Worm (Caenorhabditis elegans): Measurements from ENCODE around the gene srpa-68.
A peak's percentile ranks its signal among the peaks of the same experiment; 100 is the strongest.

Gene srpa-68

DNA sequence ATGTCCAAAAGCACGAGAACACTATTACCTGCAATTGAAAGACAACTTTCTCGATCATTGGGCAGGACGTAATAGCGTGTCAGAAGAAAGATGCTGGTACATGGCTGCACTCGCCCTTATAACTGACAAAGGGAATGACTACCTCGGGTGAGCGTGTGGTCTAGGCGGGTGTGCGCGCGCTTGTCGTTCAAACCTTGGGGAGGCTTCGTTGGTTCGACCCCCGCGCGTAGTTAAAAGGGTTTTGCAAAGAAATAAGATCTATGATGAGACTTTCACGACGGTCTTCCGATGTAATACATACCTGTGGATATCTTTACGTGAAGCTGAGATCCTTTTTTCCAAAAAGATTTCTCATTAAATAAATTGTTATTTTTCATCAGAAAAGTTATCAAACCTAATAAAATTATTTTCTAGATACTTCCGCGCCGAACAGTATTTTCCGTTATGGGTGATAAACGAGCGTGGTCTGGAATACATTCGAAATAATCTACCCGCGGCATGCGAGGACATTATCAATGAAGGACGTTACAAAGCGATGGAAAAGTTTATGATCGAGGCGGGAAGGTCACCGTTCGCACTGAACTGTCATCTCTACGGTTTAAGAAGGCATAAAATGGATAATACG is 12.1 kb upstream of the srpa-68 start (continued):
- peak; percentile 70 for TF ChIP-seq nfya-1 (tag; optimal IDR thresholded peaks at IDR 0.05; ENCODE audit: insufficient read depth)

DNA sequence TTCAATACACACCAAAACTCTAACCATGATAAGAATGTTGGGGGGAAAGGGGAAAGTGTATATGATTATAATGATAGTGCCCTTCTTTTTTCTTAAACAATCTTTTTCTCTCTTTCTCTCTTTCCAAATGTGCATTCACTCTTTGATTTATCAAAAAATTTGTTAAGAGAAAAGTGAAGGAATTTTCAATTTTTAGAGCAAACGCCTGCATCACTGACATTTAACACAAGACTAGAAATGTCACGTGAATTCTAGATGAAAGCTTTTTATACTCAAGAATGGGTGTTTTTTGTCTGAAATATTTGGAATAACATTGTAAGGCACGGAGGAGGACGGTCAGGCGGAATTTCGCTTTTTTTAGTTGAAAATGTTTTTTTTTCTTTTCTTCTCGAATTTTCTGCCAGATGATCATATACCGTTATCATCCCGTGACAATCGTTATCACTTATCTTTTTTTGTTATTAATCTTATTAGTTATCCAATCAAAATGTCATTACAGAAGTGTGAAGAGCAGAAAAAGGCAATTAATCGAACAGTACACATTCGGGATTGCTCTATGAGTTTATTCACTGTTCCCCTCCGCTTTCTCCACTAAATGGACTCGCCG is 10.6 kb upstream of the srpa-68 start, which contains the start of the genes frm-7 and F55C5.17:
Gene frm-7, plus strand, starts transcription at position 500 of the 607 bp plus-strand sequence.
Gene F55C5.17, plus strand, starts transcription at position 557 of the 607 bp plus-strand sequence.
- TF ChIP-seq pqm-1 (tag; optimal IDR thresholded peaks at IDR 0.05) (peak; percentile 63), pha-4 (tag; optimal IDR thresholded peaks at IDR 0.05) (peak; percentile 12), nhr-77 (tag; optimal IDR thresholded peaks at IDR 0.05) (no peak), fos-1 (tag; optimal IDR thresholded peaks at IDR 0.05) (no peak), lin-15B (tag; optimal IDR thresholded peaks at IDR 0.05) (no peak), aly-2 (tag; optimal IDR thresholded peaks at IDR 0.05) (no peak), nhr-12 (tag; optimal IDR thresholded peaks at IDR 0.05) (no peak), lsy-12 (tag; optimal IDR thresholded peaks at IDR 0.05) (no peak), lin-39 (tag; optimal IDR thresholded peaks at IDR 0.05) (no peak), elt-2 (tag; optimal IDR thresholded peaks at IDR 0.05) (peak; percentile 90), unc-39 (tag; optimal IDR thresholded peaks at IDR 0.05) (no peak)

- TF ChIP-seq pqm-1 (tag; optimal IDR thresholded peaks at IDR 0.05) (peak; percentile 13), pha-4 (tag; optimal IDR thresholded peaks at IDR 0.05) (peak; percentile 73), egl-5 (tag; optimal IDR thresholded peaks at IDR 0.05) (no peak), nhr-67 (tag; optimal IDR thresholded peaks at IDR 0.05) (no peak), nhr-25 (tag; optimal IDR thresholded peaks at IDR 0.05) (peak; percentile 6), nfya-1 (tag; optimal IDR thresholded peaks at IDR 0.05; ENCODE audit: insufficient read depth) (no peak), fos-1 (tag; optimal IDR thresholded peaks at IDR 0.05) (no peak), elt-3 (tag; optimal IDR thresholded peaks at IDR 0.05) (no peak), nhr-28 (tag; optimal IDR thresholded peaks at IDR 0.05) (no peak), nhr-43 (tag; optimal IDR thresholded peaks at IDR 0.05; ENCODE audit: poor library complexity, severe bottlenecking) (no peak), lin-39 (tag; optimal IDR thresholded peaks at IDR 0.05) (no peak), snpc-4 (tag; optimal IDR thresholded peaks at IDR 0.05) (no peak), ama-1 (optimal IDR thresholded peaks at IDR 0.05) (peak; percentile 3), elt-2 (tag; optimal IDR thresholded peaks at IDR 0.05) (peak; percentile 75), ceh-16 (tag; optimal IDR thresholded peaks at IDR 0.05) (no peak), sea-2 (GFP tag; optimal IDR thresholded peaks at IDR 0.05) (no peak), nhr-23 (tag; optimal IDR thresholded peaks at IDR 0.05) (peak; percentile 24), nhr-11 (tag; optimal IDR thresholded peaks at IDR 0.05) (no peak), ZK546.5 (tag; optimal IDR thresholded peaks at IDR 0.05) (no peak), unc-39 (tag; optimal IDR thresholded peaks at IDR 0.05) (no peak), nhr-12 (tag; optimal IDR thresholded peaks at IDR 0.05) (no peak)
Measured at ce11 chrV:12300780-12301460, 9.5 kb upstream of the srpa-68 start.

ce11 chrV:12300166-12300565 is 8.7 kb upstream of the srpa-68 start:
- TF ChIP-seq egl-5 (tag; optimal IDR thresholded peaks at IDR 0.05), result no peak
- no peak for TF ChIP-seq eor-1 (tag; optimal IDR thresholded peaks at IDR 0.05)
- TF ChIP-seq elt-3 (tag; optimal IDR thresholded peaks at IDR 0.05), result peak in 1 of 3 experiments; percentile 56
- no peak for TF ChIP-seq ztf-11 (tag; optimal IDR thresholded peaks at IDR 0.05)
- peak; percentile 91 for TF ChIP-seq pha-4 (tag; optimal IDR thresholded peaks at IDR 0.05)
- TF ChIP-seq fkh-2 (tag; optimal IDR thresholded peaks at IDR 0.05), result no peak
- peak; percentile 17 for TF ChIP-seq R02D3.7 (tag; optimal IDR thresholded peaks at IDR 0.05)
- peak; percentile 58 for TF ChIP-seq ceh-28 (tag; optimal IDR thresholded peaks at IDR 0.05)
- TF ChIP-seq nfya-1 (tag; optimal IDR thresholded peaks at IDR 0.05; ENCODE audit: insufficient read depth), result peak; percentile 50
- peak; percentile 47 for TF ChIP-seq ztf-4 (tag; optimal IDR thresholded peaks at IDR 0.05)
- TF ChIP-seq pqm-1 (tag; optimal IDR thresholded peaks at IDR 0.05), result peak; percentile 45
- TF ChIP-seq hmg-11 (tag; optimal IDR thresholded peaks at IDR 0.05), result no peak
- TF ChIP-seq elt-1 (tag; optimal IDR thresholded peaks at IDR 0.05), result peak; percentile 43
- TF ChIP-seq egl-27 (tag; optimal IDR thresholded peaks at IDR 0.05), result peak; percentile 42
- peak; percentile 20 for TF ChIP-seq nhr-43 (tag; optimal IDR thresholded peaks at IDR 0.05; ENCODE audit: poor library complexity, severe bottlenecking)
- TF ChIP-seq mdl-1 (tag; optimal IDR thresholded peaks at IDR 0.05), result peak; percentile 25
- peak; percentile 74 for TF ChIP-seq elt-2 (tag; optimal IDR thresholded peaks at IDR 0.05)
- TF ChIP-seq lsy-12 (tag; optimal IDR thresholded peaks at IDR 0.05), result peak; percentile 2
- peak; percentile 58 for TF ChIP-seq unc-62 (GFP tag; optimal IDR thresholded peaks at IDR 0.05)
- no peak for TF ChIP-seq ceh-82 (tag; optimal IDR thresholded peaks at IDR 0.05)
- peak; percentile 33 for TF ChIP-seq snpc-4 (tag; optimal IDR thresholded peaks at IDR 0.05)
- peak; percentile 55 for TF ChIP-seq ama-1 (optimal IDR thresholded peaks at IDR 0.05)
- TF ChIP-seq nhr-25 (tag; optimal IDR thresholded peaks at IDR 0.05), result peak; percentile 94
- peak; percentile 62 for TF ChIP-seq jun-1 (tag; optimal IDR thresholded peaks at IDR 0.05)
- peak; percentile 81 for TF ChIP-seq nhr-23 (tag; optimal IDR thresholded peaks at IDR 0.05)
